Fruit fly (Drosophila melanogaster) whole organism, embryonic: ENCODE data around the gene CG2129.

ENCODE experiments used
- Aef1 ChIP-seq: fragments of 200-800 bp; sonication (Bioruptor generic); IDR thresholded peaks from 3 replicates; pipeline ENCODE4 v1.3.6; 2022; ENCODE audit warnings: missing biosample characterization, missing genetic modification characterization
- Awh ChIP-seq: fragments of 200-800 bp; sonication (Bioruptor generic); IDR thresholded peaks from 2 replicates; pipeline ENCODE4, ENCODE4 v1.3.6; 2022; ENCODE audit warnings: missing biosample characterization, missing genetic modification characterization
- CG1024 ChIP-seq: fragments of 200-800 bp; sonication (Bioruptor generic); IDR thresholded peaks from 2 replicates; pipeline ENCODE4 v1.3.6; 2022; ENCODE audit warnings: missing biosample characterization, missing genetic modification characterization
- CG11456 ChIP-seq: fragments of 200-800 bp; sonication (Bioruptor generic); IDR thresholded peaks from 3 replicates; pipeline ENCODE4 v1.3.6; 2022; ENCODE audit warnings: missing biosample characterization, missing genetic modification characterization
- CG12236 ChIP-seq: fragments of 200-800 bp; sonication (Bioruptor generic); optimal IDR thresholded peaks from 2 replicates; lab custom pipeline; 2016; ENCODE audit warnings: missing biosample characterization, missing genetic modification characterization
- CG13424 ChIP-seq: fragments of 200-800 bp; sonication (Bioruptor generic); optimal IDR thresholded peaks from 2 replicates; lab custom pipeline; 2019; ENCODE audit warnings: missing biosample characterization, mild to moderate bottlenecking, missing genetic modification characterization, moderate library complexity
- CG18599 ChIP-seq: fragments of 200-800 bp; sonication (Bioruptor generic); optimal IDR thresholded peaks from 3 replicates; lab custom pipeline; 2017; ENCODE audit warnings: missing biosample characterization, missing genetic modification characterization, mild to moderate bottlenecking, moderate library complexity, missing genetic modification reagents
- CG2875 ChIP-seq: fragments of 200-800 bp; sonication (Bioruptor generic); optimal IDR thresholded peaks from 2 replicates; lab custom pipeline; 2017; ENCODE audit warnings: missing biosample characterization, mild to moderate bottlenecking, missing genetic modification characterization, missing genetic modification reagents
- CG31441 ChIP-seq: fragments of 200-800 bp; sonication (Bioruptor generic); IDR thresholded peaks from 2 replicates; pipeline ENCODE4 v1.3.6; 2022; ENCODE audit warnings: missing biosample characterization, missing genetic modification characterization
- CG3163 ChIP-seq: fragments of 200-800 bp; sonication (Bioruptor generic); optimal IDR thresholded peaks from 3 replicates; lab custom pipeline; 2016; ENCODE audit warnings: missing biosample characterization, missing genetic modification characterization
- CG34224 ChIP-seq: fragments of 200-800 bp; sonication (Bioruptor generic); IDR thresholded peaks from 3 replicates; pipeline ENCODE4 v1.3.6; 2022; ENCODE audit warnings: missing biosample characterization, missing genetic modification characterization; ENCODE audit not compliant: partially characterized antibody
- CG3847 ChIP-seq: fragments of 200-800 bp; sonication (Bioruptor generic); IDR thresholded peaks from 2 replicates; pipeline ENCODE4 v1.3.6; 2022; ENCODE audit warnings: missing biosample characterization, missing genetic modification characterization
- CG4282 ChIP-seq: fragments of 200-800 bp; sonication (Bioruptor generic); optimal IDR thresholded peaks from 2 replicates; lab custom pipeline; 2016; ENCODE audit warnings: missing biosample characterization, missing genetic modification characterization
- CG4360 ChIP-seq: fragments of 200-800 bp; sonication (Bioruptor generic); IDR thresholded peaks from 2 replicates; pipeline ENCODE4 v1.3.6; 2022; ENCODE audit warnings: missing biosample characterization, missing genetic modification characterization
- CG7745 ChIP-seq: fragments of 200-800 bp; sonication (Bioruptor generic); optimal IDR thresholded peaks from 2 replicates; lab custom pipeline; 2018; ENCODE audit warnings: missing biosample characterization, mild to moderate bottlenecking, missing genetic modification characterization, moderate library complexity
- CG8290 ChIP-seq, 3 experiments: fragments of 200-800 bp; sonication (Bioruptor generic); optimal IDR thresholded peaks; 2 replicates each; lab custom pipeline; 2016 to 2019; ENCODE audit warnings: missing biosample characterization in 3 of 3, missing genetic modification characterization in 3 of 3, mild to moderate bottlenecking in 2 of 3, moderate library complexity in 1 of 3
- CG9797 ChIP-seq: fragments of 200-800 bp; sonication (Bioruptor generic); optimal IDR thresholded peaks from 3 replicates; lab custom pipeline; 2018; ENCODE audit warnings: missing biosample characterization, mild to moderate bottlenecking, missing genetic modification characterization
- E2f1 ChIP-seq: fragments of 200-800 bp; sonication (Bioruptor generic); IDR thresholded peaks from 2 replicates; pipeline ENCODE4 v1.3.6; 2022; ENCODE audit warnings: missing biosample characterization, missing genetic modification characterization
- Hr3 ChIP-seq: fragments of 200-800 bp; sonication (Bioruptor generic); optimal IDR thresholded peaks from 3 replicates; lab custom pipeline; 2016; ENCODE audit warnings: missing biosample characterization, missing genetic modification characterization
- Nf-YA ChIP-seq: fragments of 200-800 bp; sonication (Bioruptor generic); IDR thresholded peaks from 2 replicates; pipeline ENCODE4 v1.3.6; 2022; ENCODE audit warnings: missing biosample characterization, missing genetic modification characterization
- NfI ChIP-seq: fragments of 200-800 bp; sonication (Bioruptor generic); optimal IDR thresholded peaks from 3 replicates; lab custom pipeline; 2018; ENCODE audit warnings: missing biosample characterization, mild to moderate bottlenecking, missing genetic modification characterization, moderate library complexity
- Optix ChIP-seq: fragments of 200-800 bp; sonication (Bioruptor generic); IDR thresholded peaks from 3 replicates; pipeline ENCODE4 v1.3.6; 2022; ENCODE audit warnings: missing biosample characterization, missing genetic modification characterization
- Rfx ChIP-seq: fragments of 200-800 bp; sonication (Bioruptor generic); IDR thresholded peaks from 2 replicates; pipeline ENCODE4 v1.3.6; 2022; ENCODE audit warnings: missing biosample characterization, missing genetic modification characterization
- Six4 ChIP-seq: fragments of 200-800 bp; sonication (Bioruptor generic); optimal IDR thresholded peaks from 2 replicates; lab custom pipeline; 2016; ENCODE audit warnings: missing biosample characterization, missing genetic modification characterization
- Sry-δ ChIP-seq: fragments of 200-800 bp; sonication (Bioruptor generic); optimal IDR thresholded peaks from 2 replicates; lab custom pipeline; 2016; ENCODE audit warnings: missing biosample characterization, missing genetic modification characterization
- Taf1 ChIP-seq: fragments of 200-800 bp; sonication (Bioruptor generic); IDR thresholded peaks from 2 replicates; pipeline ENCODE4 v1.3.6; 2022; ENCODE audit warnings: missing biosample characterization, missing genetic modification characterization
- abd-A ChIP-seq: fragments of 200-800 bp; sonication (Bioruptor generic); optimal IDR thresholded peaks from 3 replicates; lab custom pipeline; 2019; ENCODE audit warnings: missing biosample characterization, mild to moderate bottlenecking, missing genetic modification characterization, moderate library complexity
- ac ChIP-seq: fragments of 200-800 bp; sonication (Bioruptor generic); optimal IDR thresholded peaks from 3 replicates; lab custom pipeline; 2017; ENCODE audit warnings: missing biosample characterization, mild to moderate bottlenecking, missing genetic modification characterization
- ase ChIP-seq: fragments of 200-800 bp; sonication (Bioruptor generic); IDR thresholded peaks from 3 replicates; pipeline ENCODE4 v1.3.6; 2022; ENCODE audit warnings: missing biosample characterization, missing genetic modification characterization
- ash1 ChIP-seq: fragments of 200-800 bp; sonication (Bioruptor generic); optimal IDR thresholded peaks from 2 replicates; lab custom pipeline; 2018; ENCODE audit warnings: missing biosample characterization, mild to moderate bottlenecking, missing genetic modification characterization
- bowl ChIP-seq: fragments of 200-800 bp; sonication (Bioruptor generic); IDR thresholded peaks from 2 replicates; pipeline ENCODE4 v1.3.6; 2022; ENCODE audit warnings: missing biosample characterization, missing genetic modification characterization
- cg ChIP-seq: fragments of 200-800 bp; sonication (Bioruptor generic); optimal IDR thresholded peaks from 3 replicates; lab custom pipeline; 2019; ENCODE audit warnings: missing biosample characterization, mild to moderate bottlenecking, missing genetic modification characterization, moderate library complexity
- chinmo ChIP-seq: fragments of 200-800 bp; sonication (Bioruptor generic); IDR thresholded peaks from 4 replicates; pipeline ENCODE4 v1.3.6; 2022; ENCODE audit warnings: missing biosample characterization, missing genetic modification characterization; ENCODE audit not compliant: partially characterized antibody
- chn ChIP-seq: fragments of 200-800 bp; sonication (Bioruptor generic); optimal IDR thresholded peaks from 2 replicates; lab custom pipeline; 2016; ENCODE audit warnings: missing biosample characterization, missing genetic modification characterization
- cwo ChIP-seq: fragments of 200-800 bp; sonication (Bioruptor generic); optimal IDR thresholded peaks from 3 replicates; lab custom pipeline; 2017; ENCODE audit warnings: missing biosample characterization, missing genetic modification characterization, mild to moderate bottlenecking, moderate library complexity, missing genetic modification reagents
- emc ChIP-seq: fragments of 200-800 bp; sonication (Bioruptor generic); optimal IDR thresholded peaks from 2 replicates; lab custom pipeline; 2016; ENCODE audit warnings: missing biosample characterization, missing genetic modification characterization
- ewg ChIP-seq: fragments of 200-800 bp; sonication (Bioruptor generic); optimal IDR thresholded peaks from 3 replicates; lab custom pipeline; 2017; ENCODE audit warnings: mild to moderate bottlenecking, missing biosample characterization, missing genetic modification reagents, missing genetic modification characterization
- grn ChIP-seq: fragments of 200-800 bp; sonication (Bioruptor generic); optimal IDR thresholded peaks from 3 replicates; lab custom pipeline; 2017; ENCODE audit warnings: missing biosample characterization, missing genetic modification characterization
- hb ChIP-seq: fragments of 200-800 bp; sonication (Bioruptor generic); IDR thresholded peaks from 3 replicates; pipeline ENCODE4 v1.3.6; 2022; ENCODE audit warnings: missing biosample characterization, missing genetic modification characterization; ENCODE audit not compliant: partially characterized antibody
- her ChIP-seq: fragments of 200-800 bp; sonication (Bioruptor generic); optimal IDR thresholded peaks from 2 replicates; lab custom pipeline; 2016; ENCODE audit warnings: missing biosample characterization, missing genetic modification characterization
- kah ChIP-seq: fragments of 200-800 bp; sonication (Bioruptor generic); optimal IDR thresholded peaks from 2 replicates; lab custom pipeline; 2018; ENCODE audit warnings: missing biosample characterization, mild to moderate bottlenecking, missing genetic modification characterization
- kay ChIP-seq: fragments of 200-800 bp; sonication (Bioruptor generic); optimal IDR thresholded peaks from 2 replicates; lab custom pipeline; 2016; ENCODE audit warnings: missing biosample characterization, missing genetic modification characterization
- ranshi ChIP-seq: fragments of 200-800 bp; sonication (Bioruptor generic); IDR thresholded peaks from 2 replicates; pipeline ENCODE4 v1.3.6; 2022; ENCODE audit warnings: missing biosample characterization, missing genetic modification characterization
- ro ChIP-seq: fragments of 200-800 bp; sonication (Bioruptor generic); IDR thresholded peaks from 2 replicates; pipeline ENCODE4 v1.3.6; 2022; ENCODE audit warnings: missing biosample characterization, missing genetic modification characterization
- scrt ChIP-seq: fragments of 200-800 bp; sonication (Bioruptor generic); optimal IDR thresholded peaks from 2 replicates; lab custom pipeline; 2018; ENCODE audit warnings: missing biosample characterization, mild to moderate bottlenecking, missing genetic modification characterization, moderate library complexity
- shn ChIP-seq: fragments of 200-800 bp; sonication (Bioruptor generic); optimal IDR thresholded peaks from 3 replicates; lab custom pipeline; 2016; ENCODE audit warnings: missing biosample characterization, missing genetic modification characterization
- tup ChIP-seq: fragments of 200-800 bp; sonication (Bioruptor generic); optimal IDR thresholded peaks from 2 replicates; lab custom pipeline; 2016; ENCODE audit warnings: missing biosample characterization, mild to moderate bottlenecking, missing genetic modification characterization, moderate library complexity
- wek ChIP-seq: fragments of 200-800 bp; sonication (Bioruptor generic); optimal IDR thresholded peaks from 3 replicates; lab custom pipeline; 2018; ENCODE audit warnings: missing biosample characterization, mild to moderate bottlenecking, missing genetic modification characterization, moderate library complexity
- yki ChIP-seq: fragments of >200 bp; optimal IDR thresholded peaks from 3 replicates; lab custom pipeline; 2018

The CG2129 gene

dm6 chrX:8113386-8114279 is 32.0 kb upstream of the CG2129 start (continued):
- TF ChIP-seq bowl (no peak), chinmo (no peak), Nf-YA (GFP tag; lab: Robert Waterston, UW) (no peak), CG2875 (no peak), Optix (GFP tag; lab: Robert Waterston, UW) (no peak), CG4282 (GFP tag; lab: Kevin White, UChicago) (no peak), Six4 (GFP tag; lab: Kevin White, UChicago) (no peak), hb (GFP tag; lab: Robert Waterston, UW) (no peak), CG3163 (peak; percentile 35), Aef1 (GFP tag; lab: Robert Waterston, UW) (peak; percentile 43; the same call in 1 of the 3 replicates), cwo (GFP tag; lab: Kevin White, UChicago) (peak; percentile 73), chn (GFP tag; lab: Kevin White, UChicago) (peak; percentile 15), Hr3 (GFP tag; lab: Kevin White, UChicago) (no peak), her (GFP tag; lab: Kevin White, UChicago) (peak; percentile 63), CG1024 (0 out of 2 replicates have a peak, but pooled peaks have one; percentile 14), Sry-δ (peak; percentile 24), Awh (GFP tag; lab: Robert Waterston, UW) (no peak), CG31441 (GFP tag; lab: Robert Waterston, UW) (no peak), CG3847 (GFP tag; lab: Robert Waterston, UW) (peak; percentile 43; the same call in 1 of the 2 replicates), ewg (GFP tag; lab: Kevin White, UChicago) (no peak), scrt (GFP tag; lab: Kevin White, UChicago) (peak; percentile 52), emc (GFP tag; lab: Kevin White, UChicago) (peak; percentile 36), CG8290 (GFP tag; optimal IDR thresholded peaks at IDR 0.05; lab: Kevin White, UChicago) (no peak), CG8290 (tag; optimal IDR thresholded peaks at IDR 0.05; lab: Kevin White, UChicago) (peak in 1 of 2 experiments; percentile 94), CG11456 (peak; percentile 72; the same call in 2 of the 3 replicates), CG13424 (tag; lab: Kevin White, UChicago) (peak; percentile 66), CG9797 (GFP tag; lab: Kevin White, UChicago) (no peak), E2f1 (peak; percentile 43; the same call in 1 of the 2 replicates), kay (no peak), CG7745 (tag; lab: Kevin White, UChicago) (no peak), ase (GFP tag; lab: Robert Waterston, UW) (no peak), NfI (GFP tag; lab: Kevin White, UChicago) (peak; percentile 77), ranshi (GFP tag; lab: Robert Waterston, UW) (peak; percentile 63), ro (no peak), abd-A (no peak), yki (lab: Kevin White, UChicago) (no peak), ash1 (GFP tag; lab: Kevin White, UChicago) (no peak), tup (GFP tag; lab: Kevin White, UChicago) (peak; percentile 6), cg (GFP tag; lab: Kevin White, UChicago) (no peak), ac (GFP tag; lab: Kevin White, UChicago) (no peak), Rfx (GFP tag; lab: Robert Waterston, UW) (peak; percentile 87), CG4360 (GFP tag; lab: Robert Waterston, UW) (no peak), CG12236 (GFP tag; lab: Kevin White, UChicago) (no peak), grn (GFP tag; lab: Kevin White, UChicago) (no peak), wek (no peak), kah (GFP tag; lab: Kevin White, UChicago) (no peak), Taf1 (GFP tag; lab: Robert Waterston, UW) (peak; percentile 72), CG18599 (GFP tag; lab: Kevin White, UChicago) (peak; percentile 82), shn (peak; percentile 14), CG34224 (no peak)
